Worm (Caenorhabditis elegans) whole organism, L3 larva: ENCODE measurements around the gene K01A2.6.
"Not testable (repeated sequence)": the region's sequence is repeated elsewhere in the genome, so short reads cannot be mapped to it uniquely, and the experiment has no call there.

Source experiments
- R02D3.7 ChIP-seq: fragments of 150-350 bp; optimal IDR thresholded peaks from 2 replicates; lab custom pipeline; 2014; ENCODE audit warnings: missing biosample characterization, missing genetic modification characterization
- ama-1 ChIP-seq: fragments of 150-350 bp; optimal IDR thresholded peaks from 2 replicates; lab custom pipeline; 2018
- ceh-16 ChIP-seq: sonication (generic microtip); optimal IDR thresholded peaks from 2 replicates; lab custom pipeline; 2017; ENCODE audit warnings: missing biosample characterization, missing genetic modification characterization
- ceh-28 ChIP-seq: fragments of 150-350 bp; optimal IDR thresholded peaks from 2 replicates; lab custom pipeline; 2014; ENCODE audit warnings: missing biosample characterization, missing genetic modification reagents, missing genetic modification characterization
- daf-12 ChIP-seq: fragments of 150-350 bp; optimal IDR thresholded peaks from 2 replicates; lab custom pipeline; 2014; ENCODE audit warnings: missing biosample characterization, missing genetic modification reagents, missing genetic modification characterization
- egl-27 ChIP-seq: sonication (generic microtip); optimal IDR thresholded peaks from 4 replicates; lab custom pipeline; 2017; ENCODE audit warnings: missing biosample characterization, missing genetic modification reagents, missing genetic modification characterization
- egl-5 ChIP-seq: fragments of 150-350 bp; optimal IDR thresholded peaks from 2 replicates; lab custom pipeline; 2017; ENCODE audit warnings: missing biosample characterization, missing genetic modification reagents, missing genetic modification characterization, inconsistent platforms
- elt-1 ChIP-seq: fragments of 150-350 bp; optimal IDR thresholded peaks from 2 replicates; lab custom pipeline; 2014; ENCODE audit warnings: missing biosample characterization, missing genetic modification characterization
- elt-2 ChIP-seq: sonication (generic microtip); optimal IDR thresholded peaks from 2 replicates; lab custom pipeline; 2016; ENCODE audit warnings: missing genetic modification reagents, mild to moderate bottlenecking, missing genetic modification characterization, missing compliant biosample characterization
- elt-3 ChIP-seq, 3 experiments: fragments of 150-350 bp in 1 of 3; sonication (generic microtip) in 2 of 3; optimal IDR thresholded peaks; 2 replicates in 2 of 3; 4 replicates in 1 of 3; lab custom pipeline; 2014 to 2017; ENCODE audit warnings: missing biosample characterization in 3 of 3, missing genetic modification characterization in 3 of 3
- eor-1 ChIP-seq, 2 experiments: fragments of 150-350 bp; optimal IDR thresholded peaks; 2 replicates each; lab custom pipeline; 2014 to 2018; ENCODE audit warnings: missing biosample characterization in 2 of 2, missing genetic modification characterization in 2 of 2
- fkh-2 ChIP-seq: fragments of 150-350 bp; optimal IDR thresholded peaks from 2 replicates; lab custom pipeline; 2014; ENCODE audit warnings: missing biosample characterization, missing genetic modification reagents, missing genetic modification characterization
- jun-1 ChIP-seq: fragments of 150-350 bp; optimal IDR thresholded peaks from 2 replicates; lab custom pipeline; 2014; ENCODE audit warnings: missing biosample characterization, missing genetic modification reagents, missing genetic modification characterization
- lin-15B ChIP-seq: fragments of 150-350 bp; optimal IDR thresholded peaks from 2 replicates; lab custom pipeline; 2014; ENCODE audit warnings: missing biosample characterization, missing genetic modification characterization
- lin-39 ChIP-seq: fragments of 150-350 bp; optimal IDR thresholded peaks from 2 replicates; lab custom pipeline; 2018; ENCODE audit warnings: missing biosample characterization, missing genetic modification reagents, missing genetic modification characterization
- lsy-12 ChIP-seq: sonication (generic microtip); optimal IDR thresholded peaks from 2 replicates; lab custom pipeline; 2016; ENCODE audit warnings: mild to moderate bottlenecking, missing genetic modification characterization, missing compliant biosample characterization
- nfya-1 ChIP-seq: sonication (generic microtip); optimal IDR thresholded peaks from 2 replicates; lab custom pipeline; 2017; ENCODE audit warnings: missing genetic modification characterization, mild to moderate bottlenecking, missing compliant biosample characterization, antibody characterized with exemption, moderate library complexity; ENCODE audit not compliant: insufficient read depth
- nhr-12 ChIP-seq: fragments of 150-350 bp; optimal IDR thresholded peaks from 2 replicates; lab custom pipeline; 2014; ENCODE audit warnings: missing biosample characterization, missing genetic modification characterization
- nhr-23 ChIP-seq: fragments of 150-350 bp; optimal IDR thresholded peaks from 2 replicates; lab custom pipeline; 2014; ENCODE audit warnings: missing biosample characterization, missing genetic modification reagents, missing genetic modification characterization
- nhr-237 ChIP-seq: fragments of 150-350 bp; optimal IDR thresholded peaks from 2 replicates; lab custom pipeline; 2014; ENCODE audit warnings: missing biosample characterization, missing genetic modification characterization
- nhr-25 ChIP-seq: sonication (generic microtip); optimal IDR thresholded peaks from 2 replicates; lab custom pipeline; 2017; ENCODE audit warnings: missing biosample characterization, missing genetic modification characterization
- nhr-28 ChIP-seq: fragments of 150-350 bp; optimal IDR thresholded peaks from 2 replicates; lab custom pipeline; 2014; ENCODE audit warnings: missing biosample characterization, missing genetic modification characterization
- nhr-43 ChIP-seq: sonication (generic microtip); optimal IDR thresholded peaks from 2 replicates; lab custom pipeline; 2016; ENCODE audit warnings: mild to moderate bottlenecking, missing genetic modification characterization, missing compliant biosample characterization; ENCODE audit not compliant: poor library complexity, severe bottlenecking
- nhr-76 ChIP-seq: fragments of 150-350 bp; sonication (generic microtip); optimal IDR thresholded peaks from 5 replicates; lab custom pipeline; 2014; ENCODE audit warnings: missing biosample characterization, missing genetic modification characterization
- nhr-77 ChIP-seq: fragments of 150-350 bp; optimal IDR thresholded peaks from 2 replicates; lab custom pipeline; 2014; ENCODE audit warnings: missing biosample characterization, missing genetic modification characterization
- pha-4 ChIP-seq: fragments of 150-350 bp; optimal IDR thresholded peaks from 2 replicates; lab custom pipeline; 2014; ENCODE audit warnings: missing biosample characterization, missing genetic modification reagents, missing genetic modification characterization
- pqm-1 ChIP-seq: fragments of 150-350 bp; optimal IDR thresholded peaks from 2 replicates; lab custom pipeline; 2017; ENCODE audit warnings: missing biosample characterization, missing genetic modification characterization, inconsistent platforms
- sea-2 ChIP-seq: fragments of 150-350 bp; sonication (generic microtip); optimal IDR thresholded peaks from 4 replicates; lab custom pipeline; 2014; ENCODE audit warnings: missing biosample characterization, missing genetic modification reagents, missing genetic modification characterization
- skn-1 ChIP-seq: fragments of 150-350 bp; optimal IDR thresholded peaks from 2 replicates; lab custom pipeline; 2014; ENCODE audit warnings: missing biosample characterization, missing genetic modification characterization
- ztf-4 ChIP-seq: fragments of 150-350 bp; optimal IDR thresholded peaks from 2 replicates; lab custom pipeline; 2014; ENCODE audit warnings: missing biosample characterization, missing genetic modification characterization

K01A2.6 gene

DNA sequence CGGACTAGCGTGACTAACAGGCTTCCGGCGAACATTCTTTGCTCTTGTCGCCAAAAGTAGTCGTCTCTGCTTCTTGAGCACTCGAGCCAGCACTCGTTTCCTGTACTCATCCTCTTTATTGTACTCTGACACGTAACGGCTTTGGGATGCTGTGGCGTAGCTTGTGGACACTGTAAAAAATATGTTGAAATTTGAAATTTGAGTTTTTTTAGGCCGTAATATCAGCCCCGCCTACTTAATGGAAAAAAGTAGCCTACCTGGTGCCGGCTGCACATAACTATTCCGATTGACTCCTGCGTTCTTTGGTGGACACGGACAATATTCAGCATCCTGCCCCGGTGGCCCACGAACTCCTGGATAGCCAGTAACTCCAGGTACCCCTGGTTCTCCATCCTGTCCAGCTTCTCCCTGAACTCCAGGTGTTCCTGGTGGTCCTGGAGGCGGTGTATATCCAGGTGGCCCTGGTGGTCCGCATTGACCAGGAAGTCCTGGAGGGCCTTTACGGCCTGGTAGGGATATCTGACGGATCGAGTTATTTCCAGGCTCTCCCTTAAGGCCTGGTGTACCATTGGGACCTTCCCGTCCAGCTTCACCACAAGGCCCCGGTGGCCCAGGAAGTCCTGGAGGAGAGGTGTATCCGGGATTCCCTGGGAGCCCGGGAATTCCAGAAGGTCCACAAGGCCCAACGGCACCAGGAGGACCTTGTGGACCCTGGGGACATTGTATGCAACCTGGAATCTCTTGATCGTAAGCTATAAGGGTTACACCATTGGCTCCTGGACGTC lies 4.3 kb downstream of the K01A2.6 start:
- TF ChIP-seq nhr-43 (tag; lab: Kevin White, UChicago) = no peak
- TF ChIP-seq nhr-12 (tag; lab: Kevin White, UChicago) = no peak
- TF ChIP-seq egl-5 = no peak
- no peak for TF ChIP-seq fkh-2 (tag; lab: Kevin White, UChicago)
- no peak for TF ChIP-seq nhr-76 (tag; lab: Kevin White, UChicago)

- TF ChIP-seq ceh-16 (tag; lab: Kevin White, UChicago) = no peak
- no peak for TF ChIP-seq R02D3.7 (tag; lab: Kevin White, UChicago)
- no peak for TF ChIP-seq pqm-1 (tag; lab: Kevin White, UChicago)
- peak; percentile 15 for TF ChIP-seq elt-2 (tag; lab: Kevin White, UChicago)
- TF ChIP-seq ztf-4 (tag; lab: Kevin White, UChicago) = no peak
- no peak for TF ChIP-seq pha-4 (tag; lab: Kevin White, UChicago)
- no peak for TF ChIP-seq ceh-28
- TF ChIP-seq, all 47 proteins: peak for 1
Observed at ce11 chrII:305645-306044, 5.9 kb downstream of the K01A2.6 start, which contains the start of gene col-69. Gene col-69 (minus strand): TSS chrII:305745.

- no peak for TF ChIP-seq eor-1 (tag; optimal IDR thresholded peaks at IDR 0.05; lab: Kevin White, UChicago)
- no peak for TF ChIP-seq egl-27 (tag; lab: Kevin White, UChicago)
- TF ChIP-seq daf-12 (tag; lab: Kevin White, UChicago) = no peak
- no peak for TF ChIP-seq egl-5
- TF ChIP-seq lin-39 (tag; lab: Kevin White, UChicago) = no peak
- no peak for TF ChIP-seq skn-1 (tag; lab: Kevin White, UChicago)
- no peak for TF ChIP-seq fkh-2 (tag; lab: Kevin White, UChicago)
- TF ChIP-seq lsy-12 (tag; lab: Kevin White, UChicago) = no peak
Observed at ce11 chrII:307154-307553, 7.4 kb downstream of the K01A2.6 start, which contains the start of gene K01A2.4. Gene K01A2.4 (plus strand): TSS chrII:307454.

DNA sequence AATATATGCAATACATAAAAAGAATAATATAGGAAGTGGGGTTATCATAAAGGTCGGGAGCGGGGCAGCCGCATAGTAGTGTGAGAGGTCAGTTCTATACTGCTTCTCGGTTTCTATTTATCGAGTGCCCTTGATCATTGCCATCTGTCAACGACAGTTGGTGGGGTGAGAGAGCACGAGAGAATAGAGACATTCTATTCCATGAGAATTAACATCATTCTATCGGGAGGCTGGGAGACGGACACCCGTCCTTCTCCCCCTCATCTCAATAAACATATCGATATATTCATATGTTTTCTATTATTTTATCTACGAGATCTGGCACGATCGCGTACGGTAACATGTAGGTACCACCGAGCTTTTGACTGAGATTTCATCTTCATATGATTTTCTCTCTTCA lies 12.3 kb downstream of the K01A2.6 start, which contains the start of gene mps-2:
TSS of gene mps-2 (minus strand) at position 101 of the 400 bp plus-strand sequence.
- not testable (repeated sequence) for TF ChIP-seq daf-12 (tag; lab: Kevin White, UChicago); jun-1; nhr-25 (tag; lab: Kevin White, UChicago)
- TF ChIP-seq, all 47 proteins: peak for 0; not testable (repeated sequence) for 47

DNA sequence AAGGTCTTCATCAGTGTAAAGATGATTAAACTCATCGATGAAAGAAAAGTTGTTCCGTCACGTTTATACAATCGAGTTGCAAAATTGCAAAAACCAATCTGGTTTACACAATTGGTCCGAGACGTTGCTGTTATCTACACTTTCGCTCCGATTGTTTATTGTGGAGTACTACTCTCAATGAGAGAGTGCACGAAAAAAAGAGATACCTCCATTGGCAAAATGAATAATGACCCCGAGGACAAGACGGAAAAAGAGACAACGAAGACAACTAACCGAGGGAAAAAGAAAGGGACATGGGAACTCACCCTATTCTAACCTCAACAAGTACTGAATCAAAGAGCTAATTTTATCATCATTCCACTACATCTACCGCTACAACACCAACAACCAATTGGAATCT lies 13.8 kb downstream of the K01A2.6 start:
- TF ChIP-seq lin-15B (tag; lab: Kevin White, UChicago) (no peak), nfya-1 (peak; percentile 31), nhr-237 (tag; lab: Kevin White, UChicago) (no peak), lin-39 (tag; lab: Kevin White, UChicago) (peak; percentile 57), nhr-77 (tag; lab: Kevin White, UChicago) (no peak)
- TF ChIP-seq, all 47 proteins: peak for 2

DNA sequence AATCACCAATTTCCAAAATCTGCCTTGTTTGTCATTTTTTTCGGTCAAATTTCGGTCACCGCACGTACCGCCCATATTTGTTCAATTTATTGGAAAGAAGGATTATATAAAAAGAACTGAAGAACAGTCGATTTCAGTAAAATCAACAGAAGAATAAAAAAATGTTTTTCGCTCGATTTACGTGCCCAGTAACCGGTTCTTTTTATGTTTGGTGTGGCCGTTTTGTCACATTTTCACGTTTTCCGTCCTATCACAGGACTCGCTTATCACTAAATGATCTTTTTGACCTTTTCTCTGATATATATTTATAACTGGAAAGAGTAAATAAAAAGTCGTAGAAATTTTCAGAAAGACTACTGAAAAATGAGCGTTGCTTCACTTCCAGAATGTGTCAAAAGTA lies 19.7 kb downstream of the K01A2.6 start, which contains the start of gene far-7:
TSS of gene far-7 (plus strand) at position 331 of the 400 bp plus-strand sequence.
- TF ChIP-seq ama-1 (lab: Kevin White, UChicago) (peak; percentile 56), nhr-23 (tag; lab: Kevin White, UChicago) (no peak)

DNA sequence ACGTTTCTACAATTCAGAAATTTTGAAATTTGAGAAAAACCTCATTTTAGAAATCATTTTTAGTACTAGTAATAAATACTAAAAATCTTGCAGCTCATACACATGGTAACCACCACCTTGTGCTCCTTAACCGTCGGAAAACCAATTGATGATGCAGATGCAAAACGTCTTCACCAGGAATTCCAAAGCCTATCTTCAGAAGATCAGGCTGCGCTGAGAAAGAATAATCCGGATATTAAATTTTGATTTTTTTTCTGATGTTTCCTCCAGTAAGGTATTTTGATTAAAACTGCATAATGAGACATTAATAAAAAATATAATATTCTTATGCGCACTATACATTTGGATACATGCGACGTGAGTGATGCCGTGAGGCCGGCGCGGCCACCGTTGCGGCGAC lies 21.0 kb downstream of the K01A2.6 start:
- TF ChIP-seq nfya-1 (no peak), nhr-43 (tag; lab: Kevin White, UChicago) (no peak), skn-1 (tag; lab: Kevin White, UChicago) (no peak), nhr-76 (tag; lab: Kevin White, UChicago) (no peak), elt-3 (tag; optimal IDR thresholded peaks at IDR 0.05; lab: Kevin White, UChicago) (no peak), sea-2 (no peak), egl-5 (no peak), ceh-16 (tag; lab: Kevin White, UChicago) (no peak), elt-1 (tag; lab: Kevin White, UChicago) (no peak), jun-1 (no peak), ceh-28 (no peak), nhr-23 (tag; lab: Kevin White, UChicago) (no peak), fkh-2 (tag; lab: Kevin White, UChicago) (no peak), nhr-28 (no peak)
